Fruit fly (Drosophila melanogaster): ENCODE data around the gene CG33223.
A peak's percentile ranks its signal among the peaks of the same experiment; 100 is the strongest.

CG33223 gene

DNA sequence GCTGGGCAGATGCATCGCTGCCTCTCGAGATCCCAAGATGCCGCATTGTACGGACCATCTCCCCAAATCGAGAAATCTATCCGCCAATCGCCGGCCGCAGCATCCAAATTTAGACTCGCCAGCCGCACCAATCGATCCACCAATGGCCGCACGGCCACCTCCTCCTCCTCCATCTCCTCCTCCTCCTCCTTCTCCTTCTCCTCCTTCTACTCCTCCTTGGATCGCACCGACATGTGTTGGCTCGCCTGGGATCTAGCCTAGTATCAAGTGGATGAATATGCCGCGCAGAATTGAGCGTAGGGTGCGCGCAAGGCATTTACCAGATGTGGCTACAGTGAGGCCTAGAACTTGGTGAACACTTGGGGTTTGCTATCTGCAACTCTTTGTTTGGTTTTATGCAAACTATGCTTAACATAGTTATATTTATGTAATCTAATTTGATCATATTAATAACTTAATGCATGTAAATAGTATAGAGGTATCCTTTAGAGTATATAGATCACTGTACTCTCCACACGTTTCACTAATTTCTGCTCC, 28.6 kb downstream of the CG33223 start, which contains the start of gene org-1 (continued):
- TF ChIP-seq otp (GFP tag; IDR thresholded peaks at IDR 0.05) (peak; percentile 98), sug (tag; optimal IDR thresholded peaks at IDR 0.05) (peak; percentile 87), CG6272 (GFP tag; IDR thresholded peaks at IDR 0.05) (peak; percentile 97), HmgD (GFP tag; optimal IDR thresholded peaks at IDR 0.05) (peak; percentile 26), nau (GFP tag; optimal IDR thresholded peaks at IDR 0.05) (peak; percentile 86), CG7271 (tag; optimal IDR thresholded peaks at IDR 0.05) (peak; percentile 79), bigmax (GFP tag; optimal IDR thresholded peaks at IDR 0.05) (peak; percentile 25), CG30403 (GFP tag; optimal IDR thresholded peaks at IDR 0.05) (peak; percentile 92), D19A (tag; optimal IDR thresholded peaks at IDR 0.05) (peak; percentile 92), MESR4 (GFP tag; optimal IDR thresholded peaks at IDR 0.05) (peak; percentile 31), CG14860 (GFP tag; IDR thresholded peaks at IDR 0.05; ENCODE audit: partially characterized antibody) (no peak), Awh (GFP tag; IDR thresholded peaks at IDR 0.05) (peak; percentile 98), CG13123 (GFP tag; optimal IDR thresholded peaks at IDR 0.05) (peak; percentile 90), Hmr (GFP tag; optimal IDR thresholded peaks at IDR 0.05) (peak; percentile 84), wek (GFP tag; optimal IDR thresholded peaks at IDR 0.05) (peak; percentile 74), HLH54F (GFP tag; optimal IDR thresholded peaks at IDR 0.05) (peak; percentile 73), CG7372 (GFP tag; IDR thresholded peaks at IDR 0.05) (peak; percentile 98), pho (GFP tag; optimal IDR thresholded peaks at IDR 0.05) (peak; percentile 66), gsb (GFP tag; IDR thresholded peaks at IDR 0.05) (peak; percentile 94), CG10979 (tag; optimal IDR thresholded peaks at IDR 0.05) (peak; percentile 97), repo (GFP tag; optimal IDR thresholded peaks at IDR 0.05) (peak; percentile 62), tll (GFP tag; optimal IDR thresholded peaks at IDR 0.05) (no peak), CG1792 (GFP tag; optimal IDR thresholded peaks at IDR 0.05) (peak; percentile 55), Dp (GFP tag; optimal IDR thresholded peaks at IDR 0.05) (no peak), Tbp (GFP tag; optimal IDR thresholded peaks at IDR 0.05) (no peak), tx (GFP tag; optimal IDR thresholded peaks at IDR 0.05) (peak; percentile 72), GATAe (GFP tag; conservative IDR thresholded peaks at IDR 0.05) (peak; percentile 76), Doc3 (GFP tag; IDR thresholded peaks at IDR 0.05; ENCODE audit: partially characterized antibody) (no peak), CG32767 (GFP tag; IDR thresholded peaks at IDR 0.05) (peak; percentile 96), crp (GFP tag; optimal IDR thresholded peaks at IDR 0.05) (peak in 1 of 2 experiments; percentile 59), Spps (tag; optimal IDR thresholded peaks at IDR 0.05) (peak; percentile 93), gt (GFP tag; IDR thresholded peaks at IDR 0.05) (peak; percentile 96), zen (tag; optimal IDR thresholded peaks at IDR 0.05) (peak; percentile 95), toy (GFP tag; IDR thresholded peaks at IDR 0.05) (peak; percentile 95), CG6683 (GFP tag; optimal IDR thresholded peaks at IDR 0.05) (peak; percentile 73), lab (GFP tag; optimal IDR thresholded peaks at IDR 0.05) (peak; percentile 94), Opbp (GFP tag; IDR thresholded peaks at IDR 0.05; ENCODE audit: partially characterized antibody) (no peak), wor (GFP tag; IDR thresholded peaks at IDR 0.05) (peak; percentile 95), Hr39 (optimal IDR thresholded peaks at IDR 0.05) (peak; percentile 30), CG30431 (GFP tag; optimal IDR thresholded peaks at IDR 0.05) (peak; percentile 95), CG9215 (GFP tag; IDR thresholded peaks at IDR 0.05) (peak; percentile 93), CG2889 (GFP tag; IDR thresholded peaks at IDR 0.05) (peak; percentile 94), seq (GFP tag; IDR thresholded peaks at IDR 0.05) (peak; percentile 97), hth (optimal IDR thresholded peaks at IDR 0.05) (no peak), CG14965 (GFP tag; optimal IDR thresholded peaks at IDR 0.05; ENCODE audit: borderline replicate concordance) (no peak), insv (GFP tag; optimal IDR thresholded peaks at IDR 0.05) (peak in 1 of 2 experiments; percentile 50), CG3163 (GFP tag; optimal IDR thresholded peaks at IDR 0.05) (peak; percentile 61), BEAF-32 (GFP tag; optimal IDR thresholded peaks at IDR 0.05) (no peak), CG13894 (tag; optimal IDR thresholded peaks at IDR 0.05) (peak; percentile 68), odd (GFP tag; optimal IDR thresholded peaks at IDR 0.05) (peak; percentile 80), fru (optimal IDR thresholded peaks at IDR 0.05) (no peak)
